Fruit fly (Drosophila melanogaster) whole organism, pupa: ENCODE results near the gene scpr-A.

Source experiments
- CG10348 ChIP-seq: fragments of 200-800 bp; sonication (Bioruptor generic); IDR thresholded peaks from 2 replicates; pipeline ENCODE4 v1.3.6; 2022; ENCODE audit warnings: missing biosample characterization, missing genetic modification characterization
- CG12605 ChIP-seq: fragments of 200-800 bp; sonication (Bioruptor generic); IDR thresholded peaks from 2 replicates; pipeline ENCODE4 v1.3.6; 2022; ENCODE audit warnings: missing biosample characterization, missing genetic modification characterization
- CG13204 ChIP-seq: fragments of 200-800 bp; sonication (Bioruptor generic); optimal IDR thresholded peaks from 2 replicates; lab custom pipeline; 2018; ENCODE audit warnings: missing biosample characterization, mild to moderate bottlenecking, missing genetic modification characterization, moderate library complexity
- CG14655 ChIP-seq: fragments of 200-800 bp; sonication (Bioruptor generic); optimal IDR thresholded peaks from 3 replicates; lab custom pipeline; 2017; ENCODE audit warnings: mild to moderate bottlenecking, missing biosample characterization, missing genetic modification reagents, missing genetic modification characterization
- CG15710 ChIP-seq: fragments of 200-800 bp; sonication (Bioruptor generic); optimal IDR thresholded peaks from 2 replicates; lab custom pipeline; 2018; ENCODE audit warnings: missing biosample characterization, mild to moderate bottlenecking, missing genetic modification characterization, moderate library complexity
- CG17806 ChIP-seq: fragments of 200-800 bp; sonication (Bioruptor generic); optimal IDR thresholded peaks from 2 replicates; lab custom pipeline; 2018; ENCODE audit warnings: missing biosample characterization, mild to moderate bottlenecking, missing genetic modification characterization, moderate library complexity
- CG32121 ChIP-seq: fragments of 200-800 bp; sonication (Bioruptor generic); IDR thresholded peaks from 2 replicates; pipeline ENCODE4 v1.3.6; 2022; ENCODE audit warnings: missing biosample characterization, missing genetic modification characterization
- CG34367 ChIP-seq: fragments of 200-800 bp; sonication (Bioruptor generic); optimal IDR thresholded peaks from 2 replicates; lab custom pipeline; 2018; ENCODE audit warnings: missing biosample characterization, mild to moderate bottlenecking, missing genetic modification characterization
- CG4496 ChIP-seq: fragments of 200-800 bp; sonication (Bioruptor generic); IDR thresholded peaks from 3 replicates; pipeline ENCODE4 v1.3.6; 2022; ENCODE audit warnings: missing biosample characterization, missing genetic modification characterization
- CG8159 ChIP-seq: fragments of 200-800 bp; sonication (Bioruptor generic); optimal IDR thresholded peaks from 3 replicates; lab custom pipeline; 2018; ENCODE audit warnings: missing biosample characterization, mild to moderate bottlenecking, missing genetic modification characterization, moderate library complexity
- CG8301 ChIP-seq: fragments of 200-800 bp; sonication (Bioruptor generic); optimal IDR thresholded peaks from 2 replicates; lab custom pipeline; 2018; ENCODE audit warnings: missing biosample characterization, mild to moderate bottlenecking, missing genetic modification characterization
- CG9948 ChIP-seq: fragments of 200-800 bp; sonication (Bioruptor generic); optimal IDR thresholded peaks from 2 replicates; lab custom pipeline; 2018; ENCODE audit warnings: missing biosample characterization, mild to moderate bottlenecking, missing genetic modification characterization, moderate library complexity
- D1 ChIP-seq: fragments of 200-800 bp; sonication (Bioruptor generic); optimal IDR thresholded peaks from 2 replicates; lab custom pipeline; 2018; ENCODE audit warnings: missing biosample characterization, mild to moderate bottlenecking, missing genetic modification characterization, moderate library complexity
- EcR ChIP-seq: fragments of 200-800 bp; sonication (Bioruptor generic); optimal IDR thresholded peaks from 3 replicates; lab custom pipeline; 2019; ENCODE audit warnings: missing biosample characterization, missing genetic modification characterization, mild to moderate bottlenecking, moderate library complexity, missing genetic modification reagents
- Ets98B ChIP-seq: fragments of 200-800 bp; sonication (Bioruptor generic); IDR thresholded peaks from 2 replicates; pipeline ENCODE4 v1.3.6; 2022; ENCODE audit warnings: missing biosample characterization, missing genetic modification characterization
- Pif1A ChIP-seq: fragments of 200-800 bp; sonication (Bioruptor generic); optimal IDR thresholded peaks from 3 replicates; lab custom pipeline; 2016; ENCODE audit warnings: missing biosample characterization, missing genetic modification characterization
- Pif1B ChIP-seq: fragments of 200-800 bp; sonication (Bioruptor generic); optimal IDR thresholded peaks from 3 replicates; lab custom pipeline; 2016; ENCODE audit warnings: missing biosample characterization, missing genetic modification characterization
- Snoo ChIP-seq: fragments of 200-800 bp; sonication (Bioruptor generic); optimal IDR thresholded peaks from 3 replicates; lab custom pipeline; 2017; ENCODE audit warnings: missing biosample characterization, mild to moderate bottlenecking, missing genetic modification characterization, inconsistent platforms
- fd96Ca ChIP-seq: fragments of 200-800 bp; sonication (Bioruptor generic); IDR thresholded peaks from 3 replicates; pipeline ENCODE4 v1.3.6; 2022; ENCODE audit warnings: missing biosample characterization, missing genetic modification characterization
- gl ChIP-seq: fragments of 200-800 bp; sonication (Bioruptor generic); optimal IDR thresholded peaks from 2 replicates; lab custom pipeline; 2018; ENCODE audit warnings: missing biosample characterization, mild to moderate bottlenecking, missing genetic modification characterization
- rn ChIP-seq: fragments of 200-800 bp; sonication (Bioruptor generic); IDR thresholded peaks from 2 replicates; pipeline ENCODE4 v1.3.6; 2022; ENCODE audit warnings: missing biosample characterization, missing genetic modification characterization

The scpr-A gene

DNA sequence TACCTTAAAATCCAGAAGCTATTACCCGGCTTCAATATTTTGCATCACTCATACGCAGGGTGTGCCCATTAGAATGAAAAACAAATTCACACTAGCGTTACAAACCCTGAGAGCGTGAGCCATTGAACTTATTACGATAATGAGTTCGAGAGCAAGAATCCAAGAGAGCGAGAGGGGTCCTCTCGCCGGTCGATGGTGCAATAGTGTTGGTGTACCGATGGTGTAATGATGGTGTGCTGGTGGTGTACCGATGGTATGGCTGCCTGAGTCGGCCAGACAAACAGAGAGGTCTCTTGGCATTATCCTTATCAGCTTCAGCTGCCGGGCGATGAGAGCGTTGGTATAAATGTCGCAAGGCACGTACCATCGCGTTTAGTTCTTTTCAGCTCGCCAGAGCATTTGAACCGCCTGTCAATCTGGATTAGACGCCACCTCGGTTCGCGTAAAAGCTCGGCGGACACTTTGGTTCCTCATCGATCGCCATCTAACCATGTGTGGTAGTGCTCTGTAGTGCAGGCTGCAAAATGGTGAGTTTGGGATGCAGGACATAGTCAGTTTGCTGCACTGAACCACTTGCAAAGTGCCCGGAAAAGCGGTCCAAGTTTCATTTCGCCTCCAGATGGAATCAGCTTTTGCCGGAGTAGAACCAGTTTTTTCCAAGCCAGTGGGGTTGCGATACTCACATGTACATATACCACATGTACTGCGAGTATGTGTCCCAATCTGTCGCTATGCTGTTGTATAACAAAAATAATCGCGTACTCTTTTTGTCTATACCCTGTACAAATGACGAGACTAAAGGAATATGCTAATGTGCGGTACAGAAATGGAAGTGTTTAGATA is 40.7 kb upstream of the scpr-A start:
- TF ChIP-seq EcR (GFP tag; lab: Kevin White, UChicago) (peak; percentile 94), CG32121 (GFP tag; lab: Robert Waterston, UW) (no peak)

DNA sequence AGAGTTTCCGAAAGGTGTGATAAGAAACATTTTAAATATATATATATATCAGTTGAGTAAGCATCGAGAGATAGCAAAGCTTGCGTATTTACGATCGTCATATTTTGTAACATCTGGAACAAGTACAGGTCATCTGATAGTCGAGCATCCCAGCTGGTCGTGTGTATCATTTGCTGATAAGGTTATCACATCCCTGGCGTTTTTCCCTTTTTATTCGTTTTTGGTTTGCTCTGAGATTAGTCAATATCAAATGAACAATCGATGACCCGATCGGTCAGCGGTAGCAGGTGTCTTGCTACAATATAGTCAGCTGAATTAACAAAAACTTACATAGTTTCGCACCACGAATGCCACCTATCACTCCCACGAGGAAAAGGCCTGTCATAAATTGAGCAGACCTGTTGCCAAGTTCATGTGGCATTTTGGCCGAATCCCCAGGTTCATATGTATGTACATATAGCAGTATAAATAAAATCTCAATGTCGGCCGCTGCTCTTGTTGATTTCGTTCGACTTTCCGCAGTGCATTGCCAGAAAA is 40.0 kb upstream of the scpr-A start:
- TF ChIP-seq CG10348 (GFP tag; lab: Robert Waterston, UW) (no peak), CG34367 (peak; percentile 24), gl (tag; lab: Kevin White, UChicago) (no peak), Ets98B (GFP tag; lab: Robert Waterston, UW) (peak; percentile 57; the same call in 1 of the 2 replicates), CG14655 (peak; percentile 67), CG15710 (tag; lab: Kevin White, UChicago) (peak; percentile 49), CG32121 (GFP tag; lab: Robert Waterston, UW) (peak; percentile 67), CG8159 (tag; lab: Kevin White, UChicago) (peak; percentile 67), fd96Ca (GFP tag; lab: Robert Waterston, UW) (peak; percentile 71; the same call in 2 of the 3 replicates), CG13204 (GFP tag; lab: Kevin White, UChicago) (no peak), CG17806 (tag; lab: Kevin White, UChicago) (peak; percentile 64), CG12605 (GFP tag; lab: Robert Waterston, UW) (no peak), Snoo (tag; lab: Kevin White, UChicago) (peak; percentile 62), Pif1B (GFP tag; lab: Kevin White, UChicago) (peak; percentile 80), EcR (GFP tag; lab: Kevin White, UChicago) (no peak), CG9948 (tag; lab: Kevin White, UChicago) (peak; percentile 50), CG8301 (tag; lab: Kevin White, UChicago) (peak; percentile 57), CG4496 (peak; percentile 65; the same call in 2 of the 3 replicates), rn (GFP tag; lab: Robert Waterston, UW) (no peak), Pif1A (GFP tag; lab: Kevin White, UChicago) (peak; percentile 81), D1 (no peak)

dm6 chr3R:11208766-11209331 is 32.1 kb upstream of the scpr-A start:
- TF ChIP-seq EcR (GFP tag; lab: Kevin White, UChicago), result peak; percentile 42
- no peak for TF ChIP-seq CG15710 (tag; lab: Kevin White, UChicago)

DNA sequence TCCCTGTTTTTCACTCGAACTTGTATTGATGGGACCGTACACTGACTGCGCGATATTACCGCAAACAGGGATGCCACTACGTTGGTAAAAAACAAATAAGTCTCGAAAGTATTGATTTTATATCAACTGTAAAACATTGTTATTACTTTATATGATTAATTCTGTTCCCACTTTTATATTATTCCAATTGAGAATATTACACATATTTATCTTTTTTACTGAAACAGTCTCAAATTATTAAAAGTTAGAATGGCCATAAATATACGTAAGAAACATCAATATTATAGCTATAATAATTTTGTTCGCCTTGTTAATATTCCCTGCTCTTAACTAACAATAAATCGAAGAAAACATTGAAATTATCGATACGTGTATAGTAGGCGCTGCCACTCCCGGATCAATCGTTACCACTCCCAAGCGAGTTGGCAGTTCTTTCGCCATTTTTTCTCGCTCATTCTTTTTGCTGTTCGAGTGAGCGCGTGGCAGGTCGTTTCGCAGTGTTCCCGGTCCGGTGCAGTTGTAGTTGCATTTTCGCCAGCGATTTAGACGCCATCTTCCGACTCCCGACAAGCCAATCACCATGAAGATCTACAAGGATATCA is 31.1 kb upstream of the scpr-A start, which contains the start of the genes SdhC and Tctp:
TSS of gene SdhC (minus strand) at position 49 of the 602 bp plus-strand sequence.
TSS of gene Tctp (plus strand) at position 447 of the 602 bp plus-strand sequence.
- no peak for TF ChIP-seq D1
- peak; percentile 4 for TF ChIP-seq Snoo (tag; lab: Kevin White, UChicago)
- TF ChIP-seq rn (GFP tag; lab: Robert Waterston, UW), result no peak
- peak; percentile 52 for TF ChIP-seq Pif1A (GFP tag; lab: Kevin White, UChicago)
- no peak for TF ChIP-seq CG14655
- peak; percentile 18 for TF ChIP-seq CG15710 (tag; lab: Kevin White, UChicago)
- peak; percentile 15 for TF ChIP-seq CG8301 (tag; lab: Kevin White, UChicago)
- TF ChIP-seq CG32121 (GFP tag; lab: Robert Waterston, UW), result no peak
- TF ChIP-seq CG12605 (GFP tag; lab: Robert Waterston, UW), result no peak
- peak; percentile 36 for TF ChIP-seq Ets98B (GFP tag; lab: Robert Waterston, UW)
- no peak for TF ChIP-seq CG13204 (GFP tag; lab: Kevin White, UChicago)
- TF ChIP-seq CG8159 (tag; lab: Kevin White, UChicago), result peak; percentile 47
- TF ChIP-seq Pif1B (GFP tag; lab: Kevin White, UChicago), result peak; percentile 14
- TF ChIP-seq CG10348 (GFP tag; lab: Robert Waterston, UW), result no peak
- TF ChIP-seq gl (tag; lab: Kevin White, UChicago), result no peak
- TF ChIP-seq CG4496, result no peak
- peak; percentile 3 for TF ChIP-seq CG9948 (tag; lab: Kevin White, UChicago)
- TF ChIP-seq fd96Ca (GFP tag; lab: Robert Waterston, UW), result no peak
- no peak for TF ChIP-seq EcR (GFP tag; lab: Kevin White, UChicago)
- peak; percentile 4 for TF ChIP-seq CG34367
- TF ChIP-seq CG17806 (tag; lab: Kevin White, UChicago), result no peak
- TF ChIP-seq, all 21 proteins: peak for 9

DNA sequence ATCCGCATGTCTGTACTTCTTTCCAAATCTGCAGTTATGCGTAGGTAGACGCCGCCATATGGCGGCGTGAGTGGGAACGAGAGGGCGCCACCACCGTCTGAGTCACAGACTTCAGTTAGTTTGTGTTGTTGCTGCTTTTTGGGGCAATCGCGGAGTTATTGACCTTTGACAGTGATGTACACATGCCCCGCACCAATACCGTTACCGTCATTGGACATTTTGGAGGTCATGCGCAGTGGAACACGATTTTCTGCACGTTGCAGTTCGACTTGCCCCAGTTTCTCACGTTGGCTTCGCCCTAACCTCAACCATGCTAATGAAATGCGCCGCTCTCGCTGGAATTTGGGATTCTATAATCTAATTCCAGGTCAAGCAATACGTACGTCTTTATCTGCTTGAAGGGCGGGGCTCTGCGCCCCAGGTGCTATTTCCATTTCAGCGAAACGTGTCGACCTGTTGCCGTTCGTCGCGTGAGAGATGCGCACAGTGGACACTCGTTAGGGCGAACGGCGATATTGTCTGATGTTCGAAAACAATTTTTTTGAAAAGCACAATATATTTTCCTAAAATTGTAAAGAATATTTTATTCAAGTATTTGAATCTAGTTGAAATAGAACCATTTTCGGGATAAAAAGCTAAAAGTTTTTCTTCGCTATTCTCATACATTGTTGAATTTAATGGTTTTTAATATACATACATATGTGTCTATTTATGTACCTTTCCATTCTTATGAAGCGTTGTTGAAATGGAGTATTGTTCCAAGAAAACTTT is 29.5 kb upstream of the scpr-A start:
- TF ChIP-seq Ets98B (GFP tag; lab: Robert Waterston, UW) (peak; percentile 62), fd96Ca (GFP tag; lab: Robert Waterston, UW) (no peak; the same call in 2 of the 3 replicates), rn (GFP tag; lab: Robert Waterston, UW) (peak; percentile 27; the same call in 1 of the 2 replicates), CG10348 (GFP tag; lab: Robert Waterston, UW) (no peak), CG4496 (peak; percentile 65; the same call in 2 of the 3 replicates), CG14655 (no peak), Pif1B (GFP tag; lab: Kevin White, UChicago) (peak; percentile 41), CG12605 (GFP tag; lab: Robert Waterston, UW) (peak; percentile 78), CG15710 (tag; lab: Kevin White, UChicago) (peak; percentile 58), CG8301 (tag; lab: Kevin White, UChicago) (peak; percentile 59), CG32121 (GFP tag; lab: Robert Waterston, UW) (peak; percentile 73), CG9948 (tag; lab: Kevin White, UChicago) (peak; percentile 44), Snoo (tag; lab: Kevin White, UChicago) (peak; percentile 56), CG13204 (GFP tag; lab: Kevin White, UChicago) (no peak), D1 (no peak), CG34367 (peak; percentile 29), EcR (GFP tag; lab: Kevin White, UChicago) (peak; percentile 95), CG17806 (tag; lab: Kevin White, UChicago) (peak; percentile 61), CG8159 (tag; lab: Kevin White, UChicago) (peak; percentile 58), gl (tag; lab: Kevin White, UChicago) (no peak), Pif1A (GFP tag; lab: Kevin White, UChicago) (peak; percentile 66)
